Fruit fly (Drosophila melanogaster): ENCODE measurements around the gene Sry-delta.

The Sry-delta gene

dm6 chr3R:30058057-30058868 is 15.1 kb downstream of the Sry-delta start, which contains the start of gene sima (continued):
- TF ChIP-seq CG9727 (GFP tag; optimal IDR thresholded peaks at IDR 0.05) (peak; percentile 5), ind (GFP tag; optimal IDR thresholded peaks at IDR 0.05) (peak; percentile 17), trem (tag; optimal IDR thresholded peaks at IDR 0.05) (peak; percentile 64), abd-A (tag; optimal IDR thresholded peaks at IDR 0.05) (peak; percentile 61), CG12391 (tag; optimal IDR thresholded peaks at IDR 0.05) (peak; percentile 38), Xbp1 (GFP tag; optimal IDR thresholded peaks at IDR 0.05) (peak; percentile 57), CG32767 (GFP tag; IDR thresholded peaks at IDR 0.05) (no peak), Taf1 (GFP tag; IDR thresholded peaks at IDR 0.05) (0 out of 2 replicates have a peak, but pooled peaks have one; percentile 33), CG10267 (tag; optimal IDR thresholded peaks at IDR 0.05) (peak; percentile 3), toy (GFP tag; IDR thresholded peaks at IDR 0.05) (no peak), Pdp1 (GFP tag; optimal IDR thresholded peaks at IDR 0.05) (peak; percentile 16 to 61), fd64A (GFP tag; optimal IDR thresholded peaks at IDR 0.05) (no peak), gfzf (GFP tag; optimal IDR thresholded peaks at IDR 0.05) (peak; percentile 96), otp (GFP tag; IDR thresholded peaks at IDR 0.05) (no peak), ftz-f1 (GFP tag; optimal IDR thresholded peaks at IDR 0.05) (peak; percentile 45), Lim3 (GFP tag; IDR thresholded peaks at IDR 0.05) (no peak), NK7.1 (GFP tag; optimal IDR thresholded peaks at IDR 0.05) (peak; percentile 57), CG11504 (tag; optimal IDR thresholded peaks at IDR 0.05) (peak; percentile 39), Dek (tag; optimal IDR thresholded peaks at IDR 0.05) (peak; percentile 52), Vsx1 (GFP tag; optimal IDR thresholded peaks at IDR 0.05) (peak; percentile 47), Hr3 (GFP tag; optimal IDR thresholded peaks at IDR 0.05) (peak; percentile 9), Ets65A (GFP tag) (peak; percentile 86), Ets97D (GFP tag; optimal IDR thresholded peaks at IDR 0.05) (peak; percentile 69), gem (tag; optimal IDR thresholded peaks at IDR 0.05) (peak; percentile 27), CG8765 (GFP tag; IDR thresholded peaks at IDR 0.05) (no peak), Bgb (GFP tag; IDR thresholded peaks at IDR 0.05; ENCODE audit: partially characterized antibody) (peak; percentile 31), exex (tag; optimal IDR thresholded peaks at IDR 0.05) (peak; percentile 32), vvl (GFP tag; IDR thresholded peaks at IDR 0.05) (peak; percentile 69), bcd (GFP tag; optimal IDR thresholded peaks at IDR 0.05) (peak; percentile 16), CG8089 (GFP tag; optimal IDR thresholded peaks at IDR 0.05) (no peak), CG17361 (GFP tag; IDR thresholded peaks at IDR 0.05) (peak; percentile 24; the same call in 1 of the 3 replicates), CG32532 (GFP tag; IDR thresholded peaks at IDR 0.05) (peak; percentile 61), dm (GFP tag; optimal IDR thresholded peaks at IDR 0.05) (peak; percentile 32), wek (GFP tag; optimal IDR thresholded peaks at IDR 0.05) (no peak), HLH54F (GFP tag; optimal IDR thresholded peaks at IDR 0.05) (peak; percentile 32), CG9797 (GFP tag; optimal IDR thresholded peaks at IDR 0.05) (peak; percentile 90), PHDP (tag; optimal IDR thresholded peaks at IDR 0.05) (no peak), CG15479 (GFP tag; optimal IDR thresholded peaks at IDR 0.05) (no peak), tx (GFP tag; optimal IDR thresholded peaks at IDR 0.05) (peak; percentile 11), Hand (GFP tag; optimal IDR thresholded peaks at IDR 0.05) (no peak), Stat92E (GFP tag; optimal IDR thresholded peaks at IDR 0.05) (peak in 1 of 3 experiments; percentile 22), CG4707 (GFP tag; optimal IDR thresholded peaks at IDR 0.05) (no peak), CG31224 (GFP tag; IDR thresholded peaks at IDR 0.05) (0 out of 2 replicates have a peak, but pooled peaks have one; percentile 35), CoRest (tag; optimal IDR thresholded peaks at IDR 0.05) (peak; percentile 46), maf-S (GFP tag; optimal IDR thresholded peaks at IDR 0.05) (peak; percentile 55), Trl (optimal IDR thresholded peaks at IDR 0.05) (no peak), Trl (GFP tag; optimal IDR thresholded peaks at IDR 0.05) (peak; percentile 35), CG13424 (tag; optimal IDR thresholded peaks at IDR 0.05) (peak; percentile 27), CG2116 (GFP tag; optimal IDR thresholded peaks at IDR 0.05) (peak; percentile 34)
